Worm (Caenorhabditis elegans) whole organism, young adult: ENCODE data around the gene max-2.

ENCODE experiments used
- F33H1.4 ChIP-seq: fragments of 200-800 bp; sonication (Bioruptor generic); IDR thresholded peaks from 2 replicates; pipeline ENCODE4 v1.3.6; 2022; ENCODE audit warnings: missing genetic modification reagents, missing genetic modification characterization, missing compliant biosample characterization
- aptf-3 ChIP-seq: fragments of 200-800 bp; sonication (Bioruptor generic); IDR thresholded peaks from 2 replicates; pipeline ENCODE4 v1.3.6; 2022; ENCODE audit warnings: missing genetic modification characterization, missing compliant biosample characterization
- dox-1 ChIP-seq: fragments of 200-800 bp; sonication (Bioruptor generic); IDR thresholded peaks from 2 replicates; pipeline ENCODE4 v1.3.6; 2022; ENCODE audit warnings: missing genetic modification reagents, missing genetic modification characterization, missing compliant biosample characterization
- dpl-1 ChIP-seq: fragments of 150-350 bp; optimal IDR thresholded peaks from 2 replicates; lab custom pipeline; 2014; ENCODE audit warnings: missing biosample characterization, missing genetic modification reagents, missing genetic modification characterization
- hmg-20 ChIP-seq: fragments of 200-800 bp; sonication (Bioruptor generic); IDR thresholded peaks from 2 replicates; pipeline ENCODE4 v1.3.6; 2022; ENCODE audit warnings: missing genetic modification reagents, missing genetic modification characterization, missing compliant biosample characterization
- hsf-1 ChIP-seq: fragments of 200-800 bp; sonication (Bioruptor generic); IDR thresholded peaks from 2 replicates; pipeline ENCODE4 v1.3.6; 2022; ENCODE audit warnings: missing genetic modification reagents, missing genetic modification characterization, missing compliant biosample characterization
- pbrm-1 ChIP-seq: fragments of 200-800 bp; sonication (Bioruptor generic); IDR thresholded peaks from 2 replicates; pipeline ENCODE4 v1.3.6; 2022; ENCODE audit warnings: missing genetic modification reagents, missing genetic modification characterization, missing compliant biosample characterization
- pha-4 ChIP-seq: fragments of 150-350 bp; sonication (generic microtip); optimal IDR thresholded peaks from 2 replicates; lab custom pipeline; 2014; ENCODE audit warnings: missing biosample characterization, missing genetic modification reagents, missing genetic modification characterization
- snpc-4 ChIP-seq, 5 experiments: fragments of 150-350 bp in 1 of 5; sonication (generic microtip) in 4 of 5; optimal IDR thresholded peaks; 2 replicates each; lab custom pipeline; 2014 to 2018; ENCODE audit warnings: missing genetic modification characterization in 5 of 5, missing biosample characterization in 3 of 5, antibody characterized with exemption in 2 of 5, mild to moderate bottlenecking in 2 of 5, missing compliant biosample characterization in 2 of 5, missing genotype in 2 of 5, moderate library complexity in 2 of 5, missing genetic modification reagents in 1 of 5
- sptf-2 ChIP-seq: fragments of 200-800 bp; sonication (Bioruptor generic); optimal IDR thresholded peaks from 2 replicates; lab custom pipeline; 2018; ENCODE audit warnings: mild to moderate bottlenecking, missing genetic modification characterization, missing compliant biosample characterization
- unc-62 ChIP-seq: fragments of 150-350 bp; optimal IDR thresholded peaks from 2 replicates; lab custom pipeline; 2014; ENCODE audit warnings: missing biosample characterization, missing genetic modification reagents, missing genetic modification characterization

ce11 chrII:12992980-12993379, 32.7 kb downstream of the max-2 start:
- TF ChIP-seq aptf-3 (GFP tag; lab: Robert Waterston, UW): no peak
- no peak for TF ChIP-seq unc-62 (GFP tag; lab: Kevin White, UChicago)
- TF ChIP-seq dox-1 (GFP tag; lab: Robert Waterston, UW): no peak
- TF ChIP-seq hmg-20: no peak
- TF ChIP-seq hsf-1 (GFP tag; lab: Robert Waterston, UW): no peak
- no peak for TF ChIP-seq snpc-4 (GFP tag; optimal IDR thresholded peaks at IDR 0.05; lab: Kevin White, UChicago)
- no peak for TF ChIP-seq snpc-4 (tag; optimal IDR thresholded peaks at IDR 0.05; lab: Kevin White, UChicago)
- no peak for TF ChIP-seq dpl-1
- TF ChIP-seq pha-4: no peak
- TF ChIP-seq F33H1.4: no peak
- no peak for TF ChIP-seq pbrm-1 (GFP tag; lab: Robert Waterston, UW)
- no peak for TF ChIP-seq sptf-2 (GFP tag; lab: Kevin White, UChicago)
